Fruit fly (Drosophila melanogaster) whole organism, embryonic: ENCODE results near the gene CG13640.
A peak's percentile ranks its signal among the peaks of the same experiment; 100 is the strongest.

Source experiments
- ATbp ChIP-seq: fragments of 200-800 bp; sonication (Bioruptor generic); optimal IDR thresholded peaks from 2 replicates; lab custom pipeline; 2017; ENCODE audit warnings: missing biosample characterization, mild to moderate bottlenecking, missing genetic modification characterization, missing genetic modification reagents
- Aef1 ChIP-seq: fragments of 200-800 bp; sonication (Bioruptor generic); IDR thresholded peaks from 3 replicates; pipeline ENCODE4 v1.3.6; 2022; ENCODE audit warnings: missing biosample characterization, missing genetic modification characterization
- Atf-2 ChIP-seq: fragments of 200-800 bp; sonication (Bioruptor generic); optimal IDR thresholded peaks from 2 replicates; lab custom pipeline; 2016; ENCODE audit warnings: missing biosample characterization, missing genetic modification characterization
- Atf6 ChIP-seq: fragments of 200-800 bp; sonication (Bioruptor generic); IDR thresholded peaks from 2 replicates; pipeline ENCODE4 v1.3.6; 2022; ENCODE audit warnings: missing biosample characterization, missing genetic modification characterization
- BEAF-32 ChIP-seq: fragments of 200-800 bp; sonication (Bioruptor generic); optimal IDR thresholded peaks from 3 replicates; lab custom pipeline; 2017; ENCODE audit warnings: missing biosample characterization, missing genetic modification characterization, mild to moderate bottlenecking, moderate library complexity, missing genetic modification reagents
- CG10431 ChIP-seq: fragments of 200-800 bp; sonication (Bioruptor generic); optimal IDR thresholded peaks from 3 replicates; lab custom pipeline; 2018; ENCODE audit warnings: missing biosample characterization, mild to moderate bottlenecking, missing genetic modification characterization
- CG11723 ChIP-seq: fragments of 200-800 bp; sonication (Bioruptor generic); optimal IDR thresholded peaks from 2 replicates; lab custom pipeline; 2017; ENCODE audit warnings: missing biosample characterization, mild to moderate bottlenecking, missing genetic modification characterization
- CG12219 ChIP-seq: fragments of 200-800 bp; sonication (Bioruptor generic); optimal IDR thresholded peaks from 3 replicates; lab custom pipeline; 2018; ENCODE audit warnings: missing biosample characterization, mild to moderate bottlenecking, missing genetic modification characterization
- CG12236 ChIP-seq: fragments of 200-800 bp; sonication (Bioruptor generic); optimal IDR thresholded peaks from 2 replicates; lab custom pipeline; 2016; ENCODE audit warnings: missing biosample characterization, missing genetic modification characterization
- CG13296 ChIP-seq: fragments of 200-800 bp; sonication (Bioruptor generic); optimal IDR thresholded peaks from 3 replicates; lab custom pipeline; 2018; ENCODE audit warnings: missing biosample characterization, mild to moderate bottlenecking, missing genetic modification characterization
- CG13894 ChIP-seq: fragments of 200-800 bp; sonication (Bioruptor generic); optimal IDR thresholded peaks from 3 replicates; lab custom pipeline; 2018; ENCODE audit warnings: missing biosample characterization, mild to moderate bottlenecking, missing genetic modification characterization, moderate library complexity
- CG17568 ChIP-seq: fragments of 200-800 bp; sonication (Bioruptor generic); optimal IDR thresholded peaks from 2 replicates; lab custom pipeline; 2018; ENCODE audit warnings: missing biosample characterization, mild to moderate bottlenecking, missing genetic modification characterization, moderate library complexity
- CG17829 ChIP-seq: fragments of 200-800 bp; optimal IDR thresholded peaks from 2 replicates; lab custom pipeline; 2019; ENCODE audit warnings: missing biosample characterization, mild to moderate bottlenecking, missing genetic modification characterization, moderate library complexity
- CG31441 ChIP-seq: fragments of 200-800 bp; sonication (Bioruptor generic); IDR thresholded peaks from 2 replicates; pipeline ENCODE4 v1.3.6; 2022; ENCODE audit warnings: missing biosample characterization, missing genetic modification characterization
- CG34224 ChIP-seq: fragments of 200-800 bp; sonication (Bioruptor generic); IDR thresholded peaks from 3 replicates; pipeline ENCODE4 v1.3.6; 2022; ENCODE audit warnings: missing biosample characterization, missing genetic modification characterization; ENCODE audit not compliant: partially characterized antibody
- CG34376 ChIP-seq: fragments of 200-800 bp; sonication (Bioruptor generic); optimal IDR thresholded peaks from 2 replicates; lab custom pipeline; 2018; ENCODE audit warnings: missing biosample characterization, mild to moderate bottlenecking, missing genetic modification characterization
- CG42726 ChIP-seq: fragments of 200-800 bp; sonication (Bioruptor generic); IDR thresholded peaks from 2 replicates; pipeline ENCODE4 v1.3.6; 2022; ENCODE audit warnings: missing biosample characterization, missing genetic modification characterization; ENCODE audit not compliant: partially characterized antibody
- CG5245 ChIP-seq: fragments of 200-800 bp; sonication (Bioruptor generic); optimal IDR thresholded peaks from 3 replicates; lab custom pipeline; 2016; ENCODE audit warnings: missing biosample characterization, missing genetic modification characterization
- CG5953 ChIP-seq: fragments of 200-800 bp; sonication (Bioruptor generic); IDR thresholded peaks from 2 replicates; pipeline ENCODE4 v1.3.6; 2022; ENCODE audit warnings: missing biosample characterization, missing genetic modification characterization
- CG9817 ChIP-seq: fragments of 200-800 bp; sonication (Bioruptor generic); optimal IDR thresholded peaks from 2 replicates; lab custom pipeline; 2018; ENCODE audit warnings: missing biosample characterization, mild to moderate bottlenecking, missing genetic modification characterization, moderate library complexity
- CHES-1-like ChIP-seq: fragments of 200-800 bp; sonication (Bioruptor generic); optimal IDR thresholded peaks from 2 replicates; lab custom pipeline; 2016; ENCODE audit warnings: missing biosample characterization, missing genetic modification characterization
- CrebB ChIP-seq: fragments of 200-800 bp; sonication (Bioruptor generic); optimal IDR thresholded peaks from 3 replicates; lab custom pipeline; 2018; ENCODE audit warnings: missing biosample characterization, mild to moderate bottlenecking, missing genetic modification characterization
- D19A ChIP-seq: fragments of 200-800 bp; optimal IDR thresholded peaks from 3 replicates; lab custom pipeline; 2019; ENCODE audit warnings: missing biosample characterization, mild to moderate bottlenecking, missing genetic modification characterization, moderate library complexity
- Fer2 ChIP-seq: fragments of 200-800 bp; sonication (Bioruptor generic); optimal IDR thresholded peaks from 2 replicates; lab custom pipeline; 2018; ENCODE audit warnings: missing biosample characterization, mild to moderate bottlenecking, missing genetic modification characterization, moderate library complexity
- Fer3 ChIP-seq: fragments of 200-800 bp; sonication (Bioruptor generic); optimal IDR thresholded peaks from 2 replicates; lab custom pipeline; 2018; ENCODE audit warnings: missing biosample characterization, mild to moderate bottlenecking, missing genetic modification characterization, moderate library complexity
- HLH4C ChIP-seq: fragments of 200-800 bp; sonication (Bioruptor generic); IDR thresholded peaks from 3 replicates; pipeline ENCODE4 v1.3.6; 2022; ENCODE audit warnings: missing biosample characterization, missing genetic modification characterization; ENCODE audit not compliant: partially characterized antibody
- Hr39 ChIP-seq: fragments of >200 bp; optimal IDR thresholded peaks from 2 replicates; lab custom pipeline; 2017
- NFAT ChIP-seq: fragments of 200-800 bp; sonication (Bioruptor generic); IDR thresholded peaks from 2 replicates; pipeline ENCODE4 v1.3.6; 2022; ENCODE audit warnings: missing biosample characterization, missing genetic modification characterization
- Optix ChIP-seq: fragments of 200-800 bp; sonication (Bioruptor generic); IDR thresholded peaks from 3 replicates; pipeline ENCODE4 v1.3.6; 2022; ENCODE audit warnings: missing biosample characterization, missing genetic modification characterization
- Taf1 ChIP-seq: fragments of 200-800 bp; sonication (Bioruptor generic); IDR thresholded peaks from 2 replicates; pipeline ENCODE4 v1.3.6; 2022; ENCODE audit warnings: missing biosample characterization, missing genetic modification characterization
- Tbp ChIP-seq: fragments of >200 bp; optimal IDR thresholded peaks from 2 replicates; lab custom pipeline; 2018; ENCODE audit warnings: missing biosample characterization, missing genetic modification characterization
- ac ChIP-seq: fragments of 200-800 bp; sonication (Bioruptor generic); optimal IDR thresholded peaks from 3 replicates; lab custom pipeline; 2017; ENCODE audit warnings: missing biosample characterization, mild to moderate bottlenecking, missing genetic modification characterization
- croc ChIP-seq: fragments of 200-800 bp; sonication (Bioruptor generic); conservative IDR thresholded peaks from 3 replicates; pipeline ENCODE4 v1.3.6; 2022; ENCODE audit warnings: missing biosample characterization, missing genetic modification characterization
- danr ChIP-seq: fragments of 200-800 bp; sonication (Bioruptor generic); IDR thresholded peaks from 2 replicates; pipeline ENCODE4 v1.3.6; 2022; ENCODE audit warnings: missing biosample characterization, missing genetic modification characterization
- dpn ChIP-seq, 2 experiments: fragments of 200-800 bp; sonication (Bioruptor generic); optimal IDR thresholded peaks; 3 replicates each; lab custom pipeline; 2016; ENCODE audit warnings: missing biosample characterization in 2 of 2, missing genetic modification characterization in 2 of 2
- ems ChIP-seq: fragments of 200-800 bp; sonication (Bioruptor generic); optimal IDR thresholded peaks from 3 replicates; lab custom pipeline; 2016; ENCODE audit warnings: missing biosample characterization, missing genetic modification characterization
- fd64A ChIP-seq: fragments of 200-800 bp; sonication (Bioruptor generic); optimal IDR thresholded peaks from 3 replicates; lab custom pipeline; 2018; ENCODE audit warnings: missing biosample characterization, mild to moderate bottlenecking, missing genetic modification characterization
- gem ChIP-seq: fragments of 200-800 bp; sonication (Bioruptor generic); optimal IDR thresholded peaks from 2 replicates; lab custom pipeline; 2019; ENCODE audit warnings: missing biosample characterization, mild to moderate bottlenecking, missing genetic modification characterization, moderate library complexity
- lov ChIP-seq, 2 experiments: fragments of 200-800 bp in 1 of 2; fragments of >200 bp in 1 of 2; sonication (Bioruptor generic) in 1 of 2; IDR thresholded peaks in 1 of 2; optimal IDR thresholded peaks in 1 of 2; 2 replicates in 1 of 2; 3 replicates in 1 of 2; pipeline versions ENCODE4 v1.3.6 to Lab custom; 2017 to 2022; ENCODE audit warnings: missing biosample characterization in 1 of 2, missing genetic modification characterization in 1 of 2
- nmo ChIP-seq: fragments of 200-800 bp; sonication (Bioruptor generic); optimal IDR thresholded peaks from 2 replicates; lab custom pipeline; 2018; ENCODE audit warnings: missing biosample characterization, mild to moderate bottlenecking, missing genetic modification characterization, moderate library complexity
- pfk ChIP-seq: fragments of 200-800 bp; sonication (Bioruptor generic); optimal IDR thresholded peaks from 2 replicates; lab custom pipeline; 2018; ENCODE audit warnings: missing biosample characterization, mild to moderate bottlenecking, missing genetic modification characterization, moderate library complexity
- psq ChIP-seq: fragments of 200-800 bp; sonication (Bioruptor generic); optimal IDR thresholded peaks from 2 replicates; lab custom pipeline; 2017; ENCODE audit warnings: missing biosample characterization, missing genetic modification characterization
- pum ChIP-seq: fragments of 200-800 bp; sonication (Bioruptor generic); optimal IDR thresholded peaks from 2 replicates; lab custom pipeline; 2016; ENCODE audit warnings: missing biosample characterization, missing genetic modification characterization
- shn ChIP-seq: fragments of 200-800 bp; sonication (Bioruptor generic); optimal IDR thresholded peaks from 3 replicates; lab custom pipeline; 2016; ENCODE audit warnings: missing biosample characterization, missing genetic modification characterization
- sim ChIP-seq: fragments of 200-800 bp; sonication (Bioruptor generic); IDR thresholded peaks from 2 replicates; pipeline ENCODE4 v1.3.6; 2022; ENCODE audit warnings: missing biosample characterization, missing genetic modification characterization
- slou ChIP-seq: fragments of 200-800 bp; sonication (Bioruptor generic); optimal IDR thresholded peaks from 3 replicates; lab custom pipeline; 2016; ENCODE audit warnings: missing biosample characterization, missing genetic modification characterization
- ssp ChIP-seq: fragments of 200-800 bp; sonication (Bioruptor generic); IDR thresholded peaks from 2 replicates; pipeline ENCODE4 v1.3.6; 2022; ENCODE audit warnings: missing biosample characterization, missing genetic modification characterization
- zf30C ChIP-seq: fragments of 200-800 bp; sonication (Bioruptor generic); optimal IDR thresholded peaks from 3 replicates; lab custom pipeline; 2018; ENCODE audit warnings: missing biosample characterization, mild to moderate bottlenecking, missing genetic modification characterization

Gene CG13640

DNA sequence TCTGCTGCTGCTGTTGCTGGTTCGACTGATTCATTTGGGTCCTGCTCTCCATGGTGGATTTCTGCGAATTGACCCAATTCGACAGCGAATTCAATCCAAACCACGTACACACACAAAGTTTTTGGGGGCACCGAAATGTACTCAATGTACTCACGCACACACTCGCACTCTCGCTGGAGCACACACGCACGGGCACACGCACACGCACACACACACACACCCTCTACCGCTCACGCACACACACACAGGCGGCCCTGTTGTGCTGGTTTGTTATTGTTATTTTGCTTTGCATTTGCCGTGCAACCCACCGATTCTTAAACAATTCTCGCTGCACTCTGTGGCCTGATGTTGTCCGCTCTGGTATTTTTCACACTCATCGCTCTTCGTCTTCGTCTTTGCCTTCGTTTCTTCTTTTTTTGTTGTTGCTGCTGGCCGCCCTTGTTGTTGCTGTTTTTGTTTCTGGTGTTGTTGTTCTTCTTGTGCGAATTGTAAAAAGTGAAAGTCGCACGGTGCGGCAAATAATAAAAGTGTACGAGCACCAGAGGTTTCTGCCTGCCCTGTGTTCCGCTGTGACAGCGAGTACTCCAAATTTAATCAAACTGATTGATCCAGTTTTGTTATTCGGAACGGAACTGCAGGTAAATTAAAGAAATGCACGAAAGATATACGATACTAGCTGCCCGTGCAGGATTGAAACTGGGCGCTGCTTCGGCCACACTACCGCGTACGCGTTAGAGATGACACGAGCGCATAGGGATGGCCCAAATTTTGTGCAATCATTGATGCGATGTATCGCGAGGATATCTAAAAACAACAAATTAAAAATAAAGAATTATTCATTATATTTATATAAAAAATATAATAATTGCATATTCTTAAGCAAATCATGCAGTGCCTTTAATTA, 14.2 kb upstream of the CG13640 start, which contains the start of gene CG3744 (continued):
- TF ChIP-seq CG31441 (GFP tag; lab: Robert Waterston, UW) (peak; percentile 89), lov (optimal IDR thresholded peaks at IDR 0.05; lab: Kevin White, UChicago) (no peak), lov (GFP tag; IDR thresholded peaks at IDR 0.05; lab: Robert Waterston, UW) (peak; percentile 93), CG17829 (tag; lab: Kevin White, UChicago) (peak; percentile 91), CG11723 (GFP tag; lab: Kevin White, UChicago) (peak; percentile 77), ssp (GFP tag; lab: Robert Waterston, UW) (peak; percentile 86), CG12219 (GFP tag; lab: Kevin White, UChicago) (peak; percentile 67), CG12236 (GFP tag; lab: Kevin White, UChicago) (no peak), CG13296 (peak; percentile 90), CrebB (tag; lab: Kevin White, UChicago) (peak; percentile 69), CHES-1-like (GFP tag; lab: Kevin White, UChicago) (peak; percentile 53), slou (GFP tag; lab: Kevin White, UChicago) (peak; percentile 85), CG10431 (GFP tag; lab: Kevin White, UChicago) (peak; percentile 48), NFAT (GFP tag; lab: Robert Waterston, UW) (peak; percentile 99), CG5245 (GFP tag; lab: Kevin White, UChicago) (peak; percentile 82), shn (GFP tag; lab: Kevin White, UChicago) (peak; percentile 80), Atf-2 (GFP tag; lab: Kevin White, UChicago) (peak; percentile 42), Taf1 (GFP tag; lab: Robert Waterston, UW) (peak; percentile 87), Fer3 (tag; lab: Kevin White, UChicago) (peak; percentile 92), Optix (GFP tag; lab: Robert Waterston, UW) (peak; percentile 87), CG13894 (tag; lab: Kevin White, UChicago) (peak; percentile 90), dpn (GFP tag; optimal IDR thresholded peaks at IDR 0.05; lab: Kevin White, UChicago) (peak; percentile 79 to 94), CG9817 (peak; percentile 95), BEAF-32 (peak; percentile 92), D19A (tag; lab: Kevin White, UChicago) (peak; percentile 80), Aef1 (GFP tag; lab: Robert Waterston, UW) (peak; percentile 92), psq (GFP tag; lab: Kevin White, UChicago) (peak; percentile 70), fd64A (GFP tag; lab: Kevin White, UChicago) (no peak), pum (GFP tag; lab: Kevin White, UChicago) (peak; percentile 68), pfk (GFP tag; lab: Kevin White, UChicago) (peak; percentile 56), ems (GFP tag; lab: Kevin White, UChicago) (peak; percentile 85), nmo (GFP tag; lab: Kevin White, UChicago) (peak; percentile 90), Fer2 (peak; percentile 91), sim (GFP tag; lab: Robert Waterston, UW) (peak; percentile 49; the same call in 1 of the 2 replicates), Hr39 (peak; percentile 94), ac (GFP tag; lab: Kevin White, UChicago) (peak; percentile 20), croc (GFP tag; lab: Robert Waterston, UW) (peak; percentile 79), Atf6 (GFP tag; lab: Robert Waterston, UW) (peak; percentile 82), zf30C (GFP tag; lab: Kevin White, UChicago) (peak; percentile 21), ATbp (GFP tag; lab: Kevin White, UChicago) (no peak), CG42726 (GFP tag; lab: Robert Waterston, UW) (peak; percentile 92), danr (GFP tag; lab: Robert Waterston, UW) (peak; percentile 73), gem (tag; lab: Kevin White, UChicago) (peak; percentile 95), CG34224 (GFP tag; lab: Robert Waterston, UW) (peak; percentile 88), CG5953 (GFP tag; lab: Robert Waterston, UW) (peak; percentile 88), CG17568 (GFP tag; lab: Kevin White, UChicago) (no peak), HLH4C (GFP tag; lab: Robert Waterston, UW) (peak; percentile 87), CG34376 (peak; percentile 74), Tbp (GFP tag; lab: Kevin White, UChicago) (no peak)
